Worm (Caenorhabditis elegans) whole organism, L4/young adult: Measurements from ENCODE around the gene irld-32.

Experiments
- W03F9.2 ChIP-seq: fragments of 150-350 bp; optimal IDR thresholded peaks from 2 replicates; lab custom pipeline; 2014; ENCODE audit warnings: missing biosample characterization, missing genetic modification characterization
- dao-5 ChIP-seq: sonication (generic microtip); optimal IDR thresholded peaks from 2 replicates; lab custom pipeline; 2016; ENCODE audit warnings: missing genotype, missing genetic modification characterization, moderate library complexity, missing compliant biosample characterization
- him-1 ChIP-seq: sonication (generic microtip); optimal IDR thresholded peaks from 2 replicates; lab custom pipeline; 2016; ENCODE audit warnings: missing genotype, missing genetic modification reagents, missing genetic modification characterization, missing compliant biosample characterization

ce11 chrV:2300905-2301304, 30.8 kb upstream of the irld-32 start, which contains the start of gene Y19D10B.8:
- TF ChIP-seq him-1: no peak
- TF ChIP-seq W03F9.2: no peak
- no peak for TF ChIP-seq dao-5 (tag; lab: Kevin White, UChicago)
